Fruit fly (Drosophila melanogaster) whole organism, prepupa: ENCODE results near the gene TwdlQ.

Experiments
- Blimp-1 ChIP-seq: fragments of 200-800 bp; sonication (Bioruptor generic); optimal IDR thresholded peaks from 3 replicates; lab custom pipeline; 2017; ENCODE audit warnings: missing biosample characterization, missing genetic modification characterization, mild to moderate bottlenecking, moderate library complexity, missing genetic modification reagents
- CG10631 ChIP-seq: fragments of 200-800 bp; sonication (Bioruptor generic); optimal IDR thresholded peaks from 2 replicates; lab custom pipeline; 2016; ENCODE audit warnings: missing biosample characterization, missing genetic modification characterization
- CG10669 ChIP-seq: fragments of 200-800 bp; sonication (Bioruptor generic); optimal IDR thresholded peaks from 3 replicates; lab custom pipeline; 2018; ENCODE audit warnings: missing biosample characterization, mild to moderate bottlenecking, missing genetic modification characterization, moderate library complexity
- CG11294 ChIP-seq: fragments of 200-800 bp; sonication (Bioruptor generic); IDR thresholded peaks from 2 replicates; pipeline ENCODE4 v1.3.6; 2022; ENCODE audit warnings: missing biosample characterization, missing genetic modification characterization
- CG11762 ChIP-seq: fragments of 200-800 bp; sonication (Bioruptor generic); optimal IDR thresholded peaks from 3 replicates; lab custom pipeline; 2016; ENCODE audit warnings: missing biosample characterization, missing genetic modification characterization; ENCODE audit not compliant: insufficient read depth
- CG11902 ChIP-seq: fragments of 200-800 bp; sonication (Bioruptor generic); optimal IDR thresholded peaks from 3 replicates; lab custom pipeline; 2016; ENCODE audit warnings: missing biosample characterization, missing genetic modification characterization
- CG15336 ChIP-seq: fragments of 200-800 bp; sonication (Bioruptor generic); IDR thresholded peaks from 2 replicates; pipeline ENCODE4 v1.3.6; 2022; ENCODE audit warnings: missing biosample characterization, missing genetic modification characterization
- CG16779 ChIP-seq: fragments of 200-800 bp; sonication (Bioruptor generic); optimal IDR thresholded peaks from 3 replicates; lab custom pipeline; 2017; ENCODE audit warnings: missing biosample characterization, mild to moderate bottlenecking, missing genetic modification characterization
- CG3032 ChIP-seq: fragments of 200-800 bp; optimal IDR thresholded peaks from 2 replicates; lab custom pipeline; 2019; ENCODE audit warnings: missing biosample characterization, mild to moderate bottlenecking, missing genetic modification characterization, moderate library complexity
- CG31627 ChIP-seq: fragments of 200-800 bp; sonication (Bioruptor generic); optimal IDR thresholded peaks from 3 replicates; lab custom pipeline; 2016; ENCODE audit warnings: missing biosample characterization, missing genetic modification characterization
- CG32006 ChIP-seq: fragments of 200-800 bp; sonication (Bioruptor generic); optimal IDR thresholded peaks from 3 replicates; lab custom pipeline; 2017; ENCODE audit warnings: missing biosample characterization, mild to moderate bottlenecking, missing genetic modification characterization
- CG34406 ChIP-seq: fragments of 200-800 bp; sonication (Bioruptor generic); optimal IDR thresholded peaks from 3 replicates; lab custom pipeline; 2016; ENCODE audit warnings: missing biosample characterization, missing genetic modification characterization
- CG3919 ChIP-seq: fragments of 200-800 bp; sonication (Bioruptor generic); optimal IDR thresholded peaks from 3 replicates; lab custom pipeline; 2016; ENCODE audit warnings: missing biosample characterization, missing genetic modification characterization
- CG4318 ChIP-seq: fragments of 200-800 bp; sonication (Bioruptor generic); optimal IDR thresholded peaks from 3 replicates; lab custom pipeline; 2017; ENCODE audit warnings: missing biosample characterization, mild to moderate bottlenecking, missing genetic modification characterization
- CG6163 ChIP-seq: fragments of 200-800 bp; sonication (Bioruptor generic); IDR thresholded peaks from 3 replicates; pipeline ENCODE4 v1.3.6; 2022; ENCODE audit warnings: missing biosample characterization, missing genetic modification characterization
- CG6276 ChIP-seq: fragments of 200-800 bp; sonication (Bioruptor generic); optimal IDR thresholded peaks from 2 replicates; lab custom pipeline; 2017; ENCODE audit warnings: missing biosample characterization, mild to moderate bottlenecking, missing genetic modification characterization
- CG6792 ChIP-seq: fragments of 200-800 bp; sonication (Bioruptor generic); optimal IDR thresholded peaks from 3 replicates; lab custom pipeline; 2016; ENCODE audit warnings: missing biosample characterization, missing genetic modification characterization
- CG6808 ChIP-seq: fragments of 200-800 bp; sonication (Bioruptor generic); optimal IDR thresholded peaks from 3 replicates; lab custom pipeline; 2017; ENCODE audit warnings: missing biosample characterization, missing genetic modification characterization, mild to moderate bottlenecking, moderate library complexity, missing genetic modification reagents
- CG7368 ChIP-seq: fragments of 200-800 bp; sonication (Bioruptor generic); optimal IDR thresholded peaks from 3 replicates; lab custom pipeline; 2016; ENCODE audit warnings: missing biosample characterization, missing genetic modification characterization
- CG8119 ChIP-seq: fragments of 200-800 bp; sonication (Bioruptor generic); IDR thresholded peaks from 3 replicates; pipeline ENCODE4 v1.3.6; 2022; ENCODE audit warnings: missing biosample characterization, missing genetic modification characterization
- CG8319 ChIP-seq: fragments of 200-800 bp; sonication (Bioruptor generic); optimal IDR thresholded peaks from 3 replicates; lab custom pipeline; 2016; ENCODE audit warnings: missing biosample characterization, missing genetic modification characterization
- CG8632 ChIP-seq: fragments of 200-800 bp; sonication (Bioruptor generic); optimal IDR thresholded peaks from 3 replicates; lab custom pipeline; 2016; ENCODE audit warnings: missing biosample characterization, missing genetic modification characterization
- Eip78C ChIP-seq: fragments of 200-800 bp; sonication (Bioruptor generic); peaks from one replicate; lab custom pipeline; 2016; ENCODE audit warnings: missing biosample characterization, missing genetic modification characterization
- Ets21C ChIP-seq: fragments of 200-800 bp; sonication (Bioruptor generic); optimal IDR thresholded peaks from 3 replicates; lab custom pipeline; 2016; ENCODE audit warnings: missing biosample characterization, missing genetic modification characterization
- Ets96B ChIP-seq: fragments of 200-800 bp; optimal IDR thresholded peaks from 2 replicates; lab custom pipeline; 2019; ENCODE audit warnings: missing biosample characterization, mild to moderate bottlenecking, missing genetic modification characterization, moderate library complexity
- Gug ChIP-seq: fragments of 200-800 bp; sonication (Bioruptor generic); IDR thresholded peaks from 2 replicates; pipeline ENCODE4 v1.3.6; 2022; ENCODE audit warnings: missing biosample characterization, missing genetic modification characterization
- Hr39 ChIP-seq: fragments of 200-800 bp; sonication (Bioruptor generic); optimal IDR thresholded peaks from 2 replicates; lab custom pipeline; 2016; ENCODE audit warnings: missing biosample characterization, missing genetic modification characterization
- Hr4 ChIP-seq: fragments of 200-800 bp; sonication (Bioruptor generic); optimal IDR thresholded peaks from 3 replicates; lab custom pipeline; 2016; ENCODE audit warnings: missing biosample characterization, missing genetic modification characterization
- Met ChIP-seq: fragments of 200-800 bp; sonication (Bioruptor generic); optimal IDR thresholded peaks from 3 replicates; lab custom pipeline; 2016; ENCODE audit warnings: missing biosample characterization, missing genetic modification characterization
- OdsH ChIP-seq: fragments of 200-800 bp; sonication (Bioruptor generic); optimal IDR thresholded peaks from 3 replicates; lab custom pipeline; 2016; ENCODE audit warnings: missing biosample characterization, missing genetic modification characterization
- Smox ChIP-seq: fragments of 200-800 bp; sonication (Bioruptor generic); optimal IDR thresholded peaks from 3 replicates; lab custom pipeline; 2016; ENCODE audit warnings: missing biosample characterization, missing genetic modification characterization
- Sox14 ChIP-seq: fragments of 200-800 bp; sonication (Bioruptor generic); optimal IDR thresholded peaks from 3 replicates; lab custom pipeline; 2016; ENCODE audit warnings: missing biosample characterization, missing genetic modification characterization
- achi ChIP-seq: fragments of 200-800 bp; sonication (Bioruptor generic); optimal IDR thresholded peaks from 3 replicates; lab custom pipeline; 2016; ENCODE audit warnings: missing biosample characterization, missing genetic modification characterization
- acj6 ChIP-seq: fragments of 200-800 bp; sonication (Bioruptor generic); optimal IDR thresholded peaks from 3 replicates; lab custom pipeline; 2016; ENCODE audit warnings: missing biosample characterization, missing genetic modification characterization
- cyc ChIP-seq: fragments of 200-800 bp; sonication (Bioruptor generic); optimal IDR thresholded peaks from 3 replicates; lab custom pipeline; 2016; ENCODE audit warnings: missing biosample characterization, missing genetic modification characterization
- dsx ChIP-seq: fragments of 200-800 bp; optimal IDR thresholded peaks from 3 replicates; lab custom pipeline; 2019; ENCODE audit warnings: missing biosample characterization, mild to moderate bottlenecking, missing genetic modification characterization, moderate library complexity; ENCODE audit not compliant: poor library complexity, severe bottlenecking
- eg ChIP-seq: fragments of 200-800 bp; sonication (Bioruptor generic); IDR thresholded peaks from 3 replicates; pipeline ENCODE4 v1.3.6; 2022; ENCODE audit warnings: missing biosample characterization, missing genetic modification characterization
- fkh ChIP-seq: fragments of 200-800 bp; sonication (Bioruptor generic); optimal IDR thresholded peaks from 3 replicates; lab custom pipeline; 2017; ENCODE audit warnings: missing biosample characterization, mild to moderate bottlenecking, missing genetic modification characterization, moderate library complexity
- salr ChIP-seq, 2 experiments: fragments of 200-800 bp; sonication (Bioruptor generic); optimal IDR thresholded peaks; 3 replicates each; lab custom pipeline; 2016 to 2018; ENCODE audit warnings: missing biosample characterization in 2 of 2, missing genetic modification characterization in 2 of 2, mild to moderate bottlenecking in 1 of 2
- svp ChIP-seq: fragments of 200-800 bp; sonication (Bioruptor generic); peaks from one replicate; lab custom pipeline; 2016; ENCODE audit warnings: missing biosample characterization, missing genetic modification characterization
- topi ChIP-seq: fragments of 200-800 bp; sonication (Bioruptor generic); optimal IDR thresholded peaks from 3 replicates; lab custom pipeline; 2016; ENCODE audit warnings: missing biosample characterization, missing genetic modification characterization

TwdlQ gene

dm6 chr3R:26714109-26714576 lies 20.8 kb upstream of the TwdlQ start, which contains the start of gene amon (continued):
- peak; percentile 95 for TF ChIP-seq CG8119 (GFP tag; lab: Robert Waterston, UW)
- TF ChIP-seq CG4318 = peak; percentile 95
- TF ChIP-seq svp = peak; percentile 97
- TF ChIP-seq CG10669 (GFP tag; lab: Kevin White, UChicago) = peak; percentile 96
- TF ChIP-seq CG11762 (GFP tag; lab: Kevin White, UChicago) = peak; percentile 94
- TF ChIP-seq Gug (GFP tag; lab: Robert Waterston, UW) = peak; percentile 97
- TF ChIP-seq CG15336 (GFP tag; lab: Robert Waterston, UW) = peak; percentile 96
- peak; percentile 95 for TF ChIP-seq Sox14 (GFP tag; lab: Kevin White, UChicago)
- TF ChIP-seq CG32006 (GFP tag; lab: Kevin White, UChicago) = peak; percentile 96
- peak; percentile 94 for TF ChIP-seq dsx (GFP tag; lab: Kevin White, UChicago)
- peak; percentile 94 for TF ChIP-seq topi
- TF ChIP-seq OdsH (GFP tag; lab: Kevin White, UChicago) = peak; percentile 95
- peak; percentile 97 for TF ChIP-seq cyc (GFP tag; lab: Kevin White, UChicago)
- TF ChIP-seq CG3919 = peak; percentile 97
- peak; percentile 95 for TF ChIP-seq CG6276
- peak; percentile 96 for TF ChIP-seq Ets96B
- peak; percentile 97 for TF ChIP-seq CG6792 (GFP tag; lab: Kevin White, UChicago)
- TF ChIP-seq CG11902 (GFP tag; lab: Kevin White, UChicago) = peak; percentile 97

- TF ChIP-seq CG10631 (GFP tag; lab: Kevin White, UChicago) (no peak), CG8632 (GFP tag; lab: Kevin White, UChicago) (no peak), Ets96B (no peak), CG11294 (GFP tag; lab: Robert Waterston, UW) (no peak), CG6808 (GFP tag; lab: Kevin White, UChicago) (no peak), Hr4 (GFP tag; lab: Kevin White, UChicago) (no peak), Sox14 (GFP tag; lab: Kevin White, UChicago) (no peak), CG6792 (GFP tag; lab: Kevin White, UChicago) (no peak), dsx (GFP tag; lab: Kevin White, UChicago) (no peak), CG8319 (GFP tag; lab: Kevin White, UChicago) (no peak), Eip78C (GFP tag; lab: Kevin White, UChicago) (no peak)
Measured at dm6 chr3R:26704310-26704709, 10.9 kb upstream of the TwdlQ start.

- no peak for TF ChIP-seq CG4318
- no peak for TF ChIP-seq Hr4 (GFP tag; lab: Kevin White, UChicago)
- no peak for TF ChIP-seq dsx (GFP tag; lab: Kevin White, UChicago)
- TF ChIP-seq acj6 (GFP tag; lab: Kevin White, UChicago) = no peak
- no peak for TF ChIP-seq CG6808 (GFP tag; lab: Kevin White, UChicago)
- TF ChIP-seq topi = no peak
- TF ChIP-seq CG34406 (GFP tag; lab: Kevin White, UChicago) = no peak
- no peak for TF ChIP-seq eg (GFP tag; lab: Robert Waterston, UW)
- TF ChIP-seq CG8119 (GFP tag; lab: Robert Waterston, UW) = no peak
- no peak for TF ChIP-seq CG7368 (GFP tag; lab: Kevin White, UChicago)
- TF ChIP-seq Smox = no peak
- no peak for TF ChIP-seq Eip78C (GFP tag; lab: Kevin White, UChicago)
- no peak for TF ChIP-seq CG31627 (GFP tag; lab: Kevin White, UChicago)
- TF ChIP-seq CG16779 = no peak
Measured at dm6 chr3R:26700125-26700524, 6.7 kb upstream of the TwdlQ start.

dm6 chr3R:26690197-26690596 lies 3.2 kb downstream of the TwdlQ start:
- TF ChIP-seq achi (GFP tag; lab: Kevin White, UChicago) (no peak), salr (GFP tag; optimal IDR thresholded peaks at IDR 0.05; lab: Kevin White, UChicago) (no peak), Met (GFP tag; lab: Kevin White, UChicago) (no peak), CG8119 (GFP tag; lab: Robert Waterston, UW) (no peak), fkh (GFP tag; lab: Kevin White, UChicago) (no peak), Hr39 (GFP tag; lab: Kevin White, UChicago) (no peak), CG11902 (GFP tag; lab: Kevin White, UChicago) (no peak), Ets21C (GFP tag; lab: Kevin White, UChicago) (no peak), CG3032 (tag; lab: Kevin White, UChicago) (no peak), CG8632 (GFP tag; lab: Kevin White, UChicago) (no peak), CG16779 (no peak), Blimp-1 (GFP tag; lab: Kevin White, UChicago) (no peak), CG6808 (GFP tag; lab: Kevin White, UChicago) (no peak), CG6163 (no peak), Eip78C (GFP tag; lab: Kevin White, UChicago) (no peak)
- TF ChIP-seq, all 60 proteins: peak for 0
